Worm (Caenorhabditis elegans) whole organism, L1 larva: Measurements from ENCODE around the gene F46H5.2.

Experiments
- grh-1 ChIP-seq: fragments of 200-800 bp; sonication (Bioruptor generic); IDR thresholded peaks from 2 replicates; pipeline ENCODE4 v1.3.6; 2022; ENCODE audit warnings: missing genetic modification reagents, missing genetic modification characterization, missing compliant biosample characterization
- irx-1 ChIP-seq: sonication (generic microtip); optimal IDR thresholded peaks from 2 replicates; lab custom pipeline; 2016; ENCODE audit warnings: missing genetic modification characterization, missing compliant biosample characterization
- lin-15B ChIP-seq: fragments of 150-350 bp; sonication (generic microtip); optimal IDR thresholded peaks from 3 replicates; lab custom pipeline; 2014; ENCODE audit warnings: missing biosample characterization, missing genetic modification characterization
- snpc-4 ChIP-seq: fragments of 150-350 bp; optimal IDR thresholded peaks from 2 replicates; lab custom pipeline; 2014; ENCODE audit warnings: missing biosample characterization, missing genetic modification characterization

- TF ChIP-seq snpc-4 (tag; lab: Kevin White, UChicago) (no peak), lin-15B (tag; lab: Kevin White, UChicago) (no peak), grh-1 (GFP tag; lab: Robert Waterston, UW) (no peak), irx-1 (tag; lab: Kevin White, UChicago) (no peak)
These were observed 20.7 kb upstream of the F46H5.2 start for ce11 chrX:7244756-7245155.
